Fruit fly (Drosophila melanogaster) whole organism, embryonic: ENCODE data around the gene CG33668.

Source experiments
- CG1602 ChIP-seq: fragments of 200-800 bp; sonication (Bioruptor generic); optimal IDR thresholded peaks from 3 replicates; lab custom pipeline; 2016; ENCODE audit warnings: missing biosample characterization, missing genetic modification characterization
- CG5953 ChIP-seq: fragments of 200-800 bp; sonication (Bioruptor generic); IDR thresholded peaks from 2 replicates; pipeline ENCODE4 v1.3.6; 2022; ENCODE audit warnings: missing biosample characterization, missing genetic modification characterization
- Doc3 ChIP-seq: fragments of 200-800 bp; sonication (Bioruptor generic); IDR thresholded peaks from 3 replicates; pipeline ENCODE4 v1.3.6; 2022; ENCODE audit warnings: missing biosample characterization, missing genetic modification characterization; ENCODE audit not compliant: partially characterized antibody
- Ets65A ChIP-seq: fragments of 200-800 bp; sonication (Bioruptor generic); peaks from one replicate; lab custom pipeline; 2016; ENCODE audit warnings: missing biosample characterization, missing genetic modification characterization
- Lim3 ChIP-seq: fragments of 200-800 bp; sonication (Bioruptor generic); IDR thresholded peaks from 2 replicates; pipeline ENCODE4 v1.3.6; 2022; ENCODE audit warnings: missing biosample characterization, missing genetic modification characterization
- ase ChIP-seq: fragments of 200-800 bp; sonication (Bioruptor generic); IDR thresholded peaks from 3 replicates; pipeline ENCODE4 v1.3.6; 2022; ENCODE audit warnings: missing biosample characterization, missing genetic modification characterization
- gsb ChIP-seq: fragments of 200-800 bp; sonication (Bioruptor generic); IDR thresholded peaks from 2 replicates; pipeline ENCODE4 v1.3.6; 2022; ENCODE audit warnings: missing biosample characterization, missing genetic modification characterization
- gt ChIP-seq: fragments of 200-800 bp; sonication (Bioruptor generic); IDR thresholded peaks from 2 replicates; pipeline ENCODE4 v1.3.6; 2022; ENCODE audit warnings: missing biosample characterization, missing genetic modification characterization
- h ChIP-seq: fragments of >200 bp; optimal IDR thresholded peaks from 2 replicates; lab custom pipeline; 2017
- klu ChIP-seq: fragments of 200-800 bp; sonication (Bioruptor generic); IDR thresholded peaks from 2 replicates; pipeline ENCODE4 v1.3.6; 2022; ENCODE audit warnings: missing biosample characterization, missing genetic modification characterization
- pan ChIP-seq, 4 experiments: fragments of >200 bp in 3 of 4; fragments of 200-800 bp in 1 of 4; sonication (Bioruptor generic) in 1 of 4; optimal IDR thresholded peaks in 3 of 4; IDR thresholded peaks in 1 of 4; 2 replicates each; pipeline versions ENCODE4 v1.3.6 to Lab custom; 2017 to 2022; ENCODE audit warnings: missing biosample characterization in 2 of 4, missing genetic modification characterization in 2 of 4, mixed read lengths in 1 of 4
- schlank ChIP-seq: fragments of 200-800 bp; sonication (Bioruptor generic); optimal IDR thresholded peaks from 2 replicates; lab custom pipeline; 2018; ENCODE audit warnings: missing biosample characterization, mild to moderate bottlenecking, missing genetic modification characterization
- sens-2 ChIP-seq: fragments of 200-800 bp; sonication (Bioruptor generic); IDR thresholded peaks from 2 replicates; pipeline ENCODE4 v1.3.6; 2022; ENCODE audit warnings: missing biosample characterization, missing genetic modification characterization

DNA sequence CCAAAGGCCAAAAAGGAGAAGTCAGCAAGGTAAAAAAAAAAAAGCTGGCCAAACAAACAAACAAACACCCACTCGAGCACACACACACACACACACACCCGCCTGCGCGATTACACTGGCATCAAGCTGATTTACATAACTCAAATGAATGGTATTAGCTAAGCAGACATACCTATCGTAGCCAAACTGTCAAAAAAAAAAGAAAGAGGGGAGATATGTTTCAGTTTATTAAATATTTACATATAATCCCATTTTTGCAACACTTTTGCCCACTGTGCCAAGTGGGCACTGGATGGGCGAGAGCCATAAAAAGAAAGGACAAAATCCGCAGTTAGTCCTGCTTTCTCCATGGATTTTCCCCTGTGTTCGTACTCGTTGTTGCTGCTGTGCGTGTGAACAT, 20.3 kb upstream of the CG33668 start:
- TF ChIP-seq sens-2 = peak; percentile 38; the same call in 1 of the 2 replicates
- peak; percentile 19; the same call in 1 of the 2 replicates for TF ChIP-seq klu (GFP tag; lab: Robert Waterston, UW)
- peak; percentile 37; the same call in 1 of the 2 replicates for TF ChIP-seq Lim3
- no peak for TF ChIP-seq CG5953 (GFP tag; lab: Robert Waterston, UW)
- TF ChIP-seq gt = no peak
- no peak for TF ChIP-seq CG1602 (GFP tag; lab: Kevin White, UChicago)
- TF ChIP-seq schlank (tag; lab: Kevin White, UChicago) = no peak
- TF ChIP-seq h (lab: Kevin White, UChicago) = no peak
- TF ChIP-seq Doc3 (GFP tag; lab: Robert Waterston, UW) = no peak
- no peak for TF ChIP-seq pan (optimal IDR thresholded peaks at IDR 0.05; lab: Kevin White, UChicago)
- peak in 1 of 2 experiments; percentile 76 for TF ChIP-seq pan (GFP tag; optimal IDR thresholded peaks at IDR 0.05 in 1 of 2, IDR thresholded peaks at IDR 0.05 in 1 of 2)
- TF ChIP-seq ase (GFP tag; lab: Robert Waterston, UW) = peak; percentile 47; the same call in 1 of the 3 replicates
- TF ChIP-seq Ets65A (GFP tag; lab: Kevin White, UChicago) = no peak
- TF ChIP-seq gsb (GFP tag; lab: Robert Waterston, UW) = peak; percentile 53
